Fruit fly (Drosophila melanogaster): Measurements from ENCODE around the gene ERp44.

The ERp44 gene

dm6 chrX:16278783-16279182 is 18.7 kb downstream of the ERp44 start:
- peak; percentile 48 for TF ChIP-seq noc (tag; optimal IDR thresholded peaks at IDR 0.05)

dm6 chrX:16277878-16278506 is 19.5 kb downstream of the ERp44 start, which contains the start of gene eas:
TSS of gene eas (plus strand) at chrX:16278328.
- no peak for TF ChIP-seq noc (tag; optimal IDR thresholded peaks at IDR 0.05)

dm6 chrX:16275854-16276338 is 21.6 kb downstream of the ERp44 start, which contains the start of the genes kat80 and Prosalpha4:
TSS of gene kat80 (minus strand) at chrX:16276180.
TSS of gene Prosalpha4 (plus strand) at chrX:16276270.
- peak; percentile 59 for TF ChIP-seq noc (tag; optimal IDR thresholded peaks at IDR 0.05)

dm6 chrX:16275168-16275853 is 22.2 kb downstream of the ERp44 start:
- no peak for TF ChIP-seq noc (tag; optimal IDR thresholded peaks at IDR 0.05)

dm6 chrX:16270795-16271194 is 26.7 kb downstream of the ERp44 start, which contains the start of gene Mfe2:
TSS of gene Mfe2 (plus strand) at chrX:16270951.
- TF ChIP-seq noc (tag; optimal IDR thresholded peaks at IDR 0.05) = peak; percentile 49

- no peak for TF ChIP-seq noc (tag; optimal IDR thresholded peaks at IDR 0.05)
These were observed 31.1 kb downstream of the ERp44 start, which contains the start of gene CG12507 for dm6 chrX:16266437-16266836. TSS of gene CG12507 (minus strand) at chrX:16266537.

dm6 chrX:16263415-16263814 is 34.1 kb downstream of the ERp44 start:
- TF ChIP-seq noc (tag; optimal IDR thresholded peaks at IDR 0.05) = no peak

- no peak for TF ChIP-seq noc (tag; optimal IDR thresholded peaks at IDR 0.05)
These were observed 52.8 kb downstream of the ERp44 start for dm6 chrX:16244731-16245130.

dm6 chrX:16243989-16244388 is 53.5 kb downstream of the ERp44 start:
- TF ChIP-seq noc (tag; optimal IDR thresholded peaks at IDR 0.05) = no peak
